Fruit fly (Drosophila melanogaster): ENCODE data around the gene CG32055.
A peak's percentile ranks its signal among the peaks of the same experiment; 100 is the strongest.

The CG32055 gene

dm6 chr3L:10220064-10220463, at the start of gene CG32055:
Gene CG32055 (minus strand): TSS chr3L:10220164.
- no peak for TF ChIP-seq CTCF (optimal IDR thresholded peaks at IDR 0.05)
- no peak for TF ChIP-seq CG8478 (optimal IDR thresholded peaks at IDR 0.05)

DNA sequence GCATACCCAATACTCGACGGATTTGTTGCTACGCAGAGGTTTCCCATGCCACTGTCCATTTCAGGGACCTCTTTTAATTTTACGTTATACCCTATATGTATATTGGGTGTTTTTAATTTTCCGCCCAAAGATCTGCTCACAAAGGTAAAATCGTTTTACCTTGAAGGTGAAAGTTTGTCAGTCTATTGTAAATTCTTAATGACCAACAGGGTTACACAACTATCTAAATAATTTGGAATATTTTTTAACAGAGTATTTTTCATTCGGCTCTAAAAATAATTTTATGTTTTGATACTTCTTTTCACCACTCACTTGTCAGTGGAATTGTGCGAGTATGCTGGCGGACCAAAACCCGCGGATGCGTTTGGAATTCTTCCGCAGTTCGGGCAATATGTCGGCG, 47.6 kb upstream of the CG32055 start:
- TF ChIP-seq CG8478 (optimal IDR thresholded peaks at IDR 0.05) (no peak), CTCF (optimal IDR thresholded peaks at IDR 0.05) (no peak)

dm6 chr3L:10267011-10267410, 47.0 kb upstream of the CG32055 start, which contains the start of gene can:
Gene can (minus strand): TSS chr3L:10267111.
- TF ChIP-seq CTCF (optimal IDR thresholded peaks at IDR 0.05) = no peak

dm6 chr3L:10262827-10263226, 42.9 kb upstream of the CG32055 start:
- no peak for TF ChIP-seq CTCF (optimal IDR thresholded peaks at IDR 0.05)
- no peak for TF ChIP-seq CG8478 (optimal IDR thresholded peaks at IDR 0.05)

- no peak for TF ChIP-seq CTCF (optimal IDR thresholded peaks at IDR 0.05)
- no peak for TF ChIP-seq CG8478 (optimal IDR thresholded peaks at IDR 0.05)
Measured at dm6 chr3L:10261219-10261618, 41.3 kb upstream of the CG32055 start.

dm6 chr3L:10258738-10259137, 38.8 kb upstream of the CG32055 start:
- TF ChIP-seq CTCF (optimal IDR thresholded peaks at IDR 0.05) (no peak), CG8478 (optimal IDR thresholded peaks at IDR 0.05) (no peak)

- TF ChIP-seq CG8478 (optimal IDR thresholded peaks at IDR 0.05) = no peak
- TF ChIP-seq CTCF (optimal IDR thresholded peaks at IDR 0.05) = no peak
Measured at dm6 chr3L:10254131-10254530, 34.2 kb upstream of the CG32055 start.

- TF ChIP-seq CTCF (optimal IDR thresholded peaks at IDR 0.05) (no peak), CG8478 (optimal IDR thresholded peaks at IDR 0.05) (no peak)
Measured at dm6 chr3L:10249836-10250235, 29.9 kb upstream of the CG32055 start.

- TF ChIP-seq CG8478 (optimal IDR thresholded peaks at IDR 0.05) = no peak
- TF ChIP-seq CTCF (optimal IDR thresholded peaks at IDR 0.05) = no peak
Measured at dm6 chr3L:10247579-10247978, 27.6 kb upstream of the CG32055 start.

DNA sequence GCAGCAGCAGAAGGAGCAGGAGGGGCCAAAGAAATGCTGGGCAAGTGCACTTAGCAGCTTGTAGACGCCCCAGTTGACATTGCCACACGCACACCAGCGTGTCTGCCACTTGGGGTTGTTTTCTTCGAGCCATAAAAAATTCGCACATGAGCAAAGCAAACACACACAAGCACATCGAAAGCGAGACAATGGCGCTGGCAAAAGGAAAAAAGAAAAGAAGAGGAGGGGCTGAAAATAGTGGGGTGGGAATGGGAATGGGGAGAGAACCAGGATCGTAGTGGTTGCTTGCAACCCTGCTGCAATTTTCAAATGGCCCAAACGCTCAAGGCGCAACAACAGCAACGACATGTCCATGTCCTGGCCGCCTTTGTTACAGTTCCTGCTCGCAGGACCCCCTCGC, 27.2 kb upstream of the CG32055 start:
- TF ChIP-seq CTCF (optimal IDR thresholded peaks at IDR 0.05) (peak in 1 of 2 experiments; percentile 16), CG8478 (optimal IDR thresholded peaks at IDR 0.05) (no peak)

DNA sequence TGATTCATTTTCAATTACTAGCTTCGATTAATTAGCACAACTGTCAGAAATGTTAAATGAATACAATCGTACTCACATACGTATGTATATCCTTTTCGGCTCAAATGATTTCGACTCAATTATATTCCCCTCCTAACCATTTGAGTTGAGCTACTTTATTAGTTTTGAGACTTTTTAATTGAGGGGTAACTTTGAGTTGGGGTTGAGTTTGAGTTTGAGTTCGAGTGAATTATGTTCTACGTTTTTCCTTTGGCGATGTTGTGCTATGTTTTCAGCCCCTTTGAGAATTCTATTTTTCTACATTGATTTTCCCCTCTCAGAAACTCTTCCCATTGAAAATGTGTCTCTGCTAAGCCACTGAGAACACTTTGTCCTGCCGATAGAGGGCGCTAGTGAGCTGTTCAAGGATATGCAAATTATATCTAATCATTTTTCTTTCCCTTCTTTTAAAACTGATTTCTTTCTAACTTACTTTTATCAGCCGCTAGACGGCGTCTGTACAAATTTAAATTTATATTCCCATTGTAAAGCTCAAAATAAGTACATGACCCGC, 26.3 kb upstream of the CG32055 start:
- TF ChIP-seq CG8478 (optimal IDR thresholded peaks at IDR 0.05) (no peak), CTCF (optimal IDR thresholded peaks at IDR 0.05) (peak; percentile 91 to 94)

DNA sequence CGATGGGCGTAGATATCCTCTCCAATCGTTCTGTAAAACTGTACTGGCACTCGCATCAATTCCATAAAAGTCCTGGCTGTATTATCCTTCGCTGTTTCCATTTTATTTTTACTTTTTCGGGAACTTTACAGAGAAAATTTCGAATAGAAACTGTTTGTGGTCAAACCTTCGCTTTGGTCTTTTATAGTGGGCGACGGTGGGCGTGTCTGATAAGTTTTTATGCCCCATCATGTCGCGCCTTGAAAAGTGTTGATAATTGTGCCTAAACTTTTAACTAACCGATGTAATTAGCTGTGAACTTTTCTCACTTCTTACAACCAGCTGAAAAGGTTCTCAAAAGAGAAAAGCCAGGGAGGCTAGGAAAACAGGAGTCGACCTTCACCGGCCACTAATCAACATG, 24.6 kb upstream of the CG32055 start, which contains the start of gene Or67c:
Gene Or67c, minus strand, starts transcription at position 101 of the 400 bp plus-strand sequence.
- TF ChIP-seq CG8478 (optimal IDR thresholded peaks at IDR 0.05) (no peak), CTCF (optimal IDR thresholded peaks at IDR 0.05) (no peak)

DNA sequence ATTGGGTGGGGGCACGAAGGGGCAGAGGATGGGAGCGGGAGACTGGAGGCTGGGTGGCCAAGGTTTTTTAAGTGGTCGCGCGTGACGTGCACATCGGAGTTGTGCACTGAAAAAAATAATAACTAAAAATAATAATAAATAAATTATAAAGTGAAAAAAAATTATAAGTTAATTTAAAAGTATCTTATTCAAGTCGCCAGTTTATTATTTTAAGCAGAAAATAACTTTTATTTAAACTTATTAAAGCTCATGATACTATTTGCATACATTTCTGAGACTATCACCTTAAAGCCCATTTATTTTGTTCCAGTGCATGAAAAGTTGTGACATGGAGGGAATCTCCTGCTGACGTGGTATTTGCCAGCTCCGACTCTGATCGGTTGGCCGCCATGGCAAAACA, 22.3 kb upstream of the CG32055 start:
- no peak for TF ChIP-seq CTCF (optimal IDR thresholded peaks at IDR 0.05)
- TF ChIP-seq CG8478 (optimal IDR thresholded peaks at IDR 0.05) = no peak

- no peak for TF ChIP-seq CG8478 (optimal IDR thresholded peaks at IDR 0.05)
- TF ChIP-seq CTCF (optimal IDR thresholded peaks at IDR 0.05) = no peak
Measured at dm6 chr3L:10238549-10238948, 18.6 kb upstream of the CG32055 start.

dm6 chr3L:10233025-10233424, 13.1 kb upstream of the CG32055 start:
- TF ChIP-seq CTCF (optimal IDR thresholded peaks at IDR 0.05) (no peak), CG8478 (optimal IDR thresholded peaks at IDR 0.05) (no peak)

DNA sequence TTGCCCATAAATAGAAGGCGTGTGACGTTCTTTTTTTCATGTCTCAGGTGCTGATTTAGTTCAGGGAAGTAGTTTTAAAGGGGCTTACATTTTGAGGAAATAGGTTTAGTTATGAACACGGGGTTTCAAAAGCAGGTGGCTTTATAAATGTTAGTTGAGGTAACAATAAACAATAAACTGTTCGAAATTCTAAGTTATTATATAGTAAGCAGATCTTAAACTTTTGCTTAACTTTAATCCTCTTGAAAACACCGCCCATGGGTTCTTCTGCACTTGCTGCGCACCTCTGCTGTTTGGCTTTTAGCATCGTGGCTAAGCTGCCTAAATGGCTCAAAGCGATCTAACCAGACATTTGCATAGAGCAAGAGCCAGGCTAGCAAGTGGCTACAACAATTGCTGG, 10.6 kb upstream of the CG32055 start:
- TF ChIP-seq CTCF (optimal IDR thresholded peaks at IDR 0.05) (no peak), CG8478 (optimal IDR thresholded peaks at IDR 0.05) (no peak)

dm6 chr3L:10227094-10227493, 7.1 kb upstream of the CG32055 start:
- TF ChIP-seq CG8478 (optimal IDR thresholded peaks at IDR 0.05) (no peak), CTCF (optimal IDR thresholded peaks at IDR 0.05) (no peak)
